Worm (Caenorhabditis elegans): ENCODE measurements around the gene pals-39.

DNA sequence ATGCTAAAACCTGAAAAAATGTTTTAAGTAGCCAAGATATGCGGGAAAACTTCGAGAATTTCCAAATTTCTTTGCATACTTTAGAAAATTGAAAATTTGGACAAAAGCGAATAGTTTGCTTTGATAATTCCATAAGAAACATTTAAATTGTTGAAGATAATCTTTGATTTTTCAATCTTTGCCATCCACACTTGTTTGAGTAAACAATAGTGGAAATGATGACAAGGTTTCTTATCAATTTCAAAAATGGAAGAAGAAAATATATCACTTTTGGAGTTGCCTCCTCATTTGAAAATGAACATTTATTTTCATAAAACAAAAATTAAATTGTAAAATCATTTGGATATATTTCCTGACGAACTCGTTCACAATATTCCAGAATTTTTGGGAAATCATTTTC is 29.3 kb downstream of the pals-39 start:
- no peak for TF ChIP-seq nhr-11 (tag; optimal IDR thresholded peaks at IDR 0.05)
- TF ChIP-seq ama-1 (optimal IDR thresholded peaks at IDR 0.05): no peak
- no peak for TF ChIP-seq ceh-18 (tag; optimal IDR thresholded peaks at IDR 0.05)
- no peak for TF ChIP-seq dve-1 (tag; optimal IDR thresholded peaks at IDR 0.05)
- TF ChIP-seq ceh-31 (tag; optimal IDR thresholded peaks at IDR 0.05): no peak
- TF ChIP-seq T23F11.4 (GFP tag; optimal IDR thresholded peaks at IDR 0.05): no peak
- no peak for TF ChIP-seq pha-4 (tag; optimal IDR thresholded peaks at IDR 0.05)
